Fruit fly (Drosophila melanogaster): ENCODE data around the gene Papst2.

The Papst2 gene

dm6 chr3L:17042297-17042921 lies at the start of gene Papst2, which contains the start of gene scaf6:
Gene Papst2, plus strand, starts transcription at chr3L:17042797.
Gene scaf6, minus strand, starts transcription at chr3L:17042574.
- peak; percentile 60 for TF ChIP-seq hkb (optimal IDR thresholded peaks at IDR 0.05)
- TF ChIP-seq hkb (GFP tag; IDR thresholded peaks at IDR 0.05) = no peak
- TF ChIP-seq Mes4 (GFP tag; optimal IDR thresholded peaks at IDR 0.05) = no peak
- 0 out of 2 replicates have a peak, but pooled peaks have one; percentile 25 for TF ChIP-seq unc-4 (GFP tag; IDR thresholded peaks at IDR 0.05; ENCODE audit: partially characterized antibody)
- no peak for TF ChIP-seq Sox102F (GFP tag; optimal IDR thresholded peaks at IDR 0.05)
- no peak for TF ChIP-seq D (optimal IDR thresholded peaks at IDR 0.05)
- TF ChIP-seq D (GFP tag; optimal IDR thresholded peaks at IDR 0.05) = no peak
- TF ChIP-seq Bgb (GFP tag; IDR thresholded peaks at IDR 0.05; ENCODE audit: partially characterized antibody) = peak; percentile 52; the same call in 1 of the 2 replicates
- TF ChIP-seq sens (GFP tag) = peak; percentile 74
- TF ChIP-seq Pdp1 (GFP tag; optimal IDR thresholded peaks at IDR 0.05) = peak; percentile 15 to 31
- TF ChIP-seq CG14710 (tag; optimal IDR thresholded peaks at IDR 0.05) = peak; percentile 84
- TF ChIP-seq dmrt11E (tag; optimal IDR thresholded peaks at IDR 0.05) = no peak
- TF ChIP-seq cg (GFP tag; optimal IDR thresholded peaks at IDR 0.05) = peak; percentile 66
- peak; percentile 94 to 97 for TF ChIP-seq insv (GFP tag; optimal IDR thresholded peaks at IDR 0.05)
- peak in 1 of 3 experiments; percentile 35 for TF ChIP-seq Stat92E (GFP tag; optimal IDR thresholded peaks at IDR 0.05)
- no peak for TF ChIP-seq CG10959 (GFP tag; IDR thresholded peaks at IDR 0.05)
- TF ChIP-seq pho (GFP tag; optimal IDR thresholded peaks at IDR 0.05) = peak; percentile 14
- TF ChIP-seq Oaz (GFP tag; IDR thresholded peaks at IDR 0.05) = no peak
- TF ChIP-seq Sin3A (optimal IDR thresholded peaks at IDR 0.05) = peak; percentile 93
- TF ChIP-seq CG12236 (GFP tag; optimal IDR thresholded peaks at IDR 0.05) = no peak
- TF ChIP-seq crp (GFP tag; optimal IDR thresholded peaks at IDR 0.05) = peak in 1 of 2 experiments; percentile 5
- 0 out of 3 replicates have a peak, but pooled peaks have one; percentile 22 for TF ChIP-seq vnd (GFP tag; IDR thresholded peaks at IDR 0.05; ENCODE audit: partially characterized antibody)
- TF ChIP-seq slbo (GFP tag; IDR thresholded peaks at IDR 0.05) = no peak
- TF ChIP-seq CG13424 (tag; optimal IDR thresholded peaks at IDR 0.05) = peak; percentile 16
- peak; percentile 40 for TF ChIP-seq CG2116 (GFP tag; optimal IDR thresholded peaks at IDR 0.05)
- TF ChIP-seq CG4424 (GFP tag; optimal IDR thresholded peaks at IDR 0.05) = peak; percentile 23
- peak; percentile 55 for TF ChIP-seq CG15514 (GFP tag; optimal IDR thresholded peaks at IDR 0.05)
- peak in 1 of 2 experiments; percentile 24 for TF ChIP-seq tll (GFP tag; optimal IDR thresholded peaks at IDR 0.05)
- no peak for TF ChIP-seq CG3163 (GFP tag; optimal IDR thresholded peaks at IDR 0.05)
- TF ChIP-seq MBD-R2 (GFP tag; IDR thresholded peaks at IDR 0.05) = peak; percentile 77
- TF ChIP-seq gsb (GFP tag; IDR thresholded peaks at IDR 0.05) = 0 out of 2 replicates have a peak, but pooled peaks have one; percentile 20
- peak; percentile 12 for TF ChIP-seq sug (tag; optimal IDR thresholded peaks at IDR 0.05)
- peak; percentile 65 for TF ChIP-seq Lhr (GFP tag; optimal IDR thresholded peaks at IDR 0.05)
- peak; percentile 38; the same call in 1 of the 2 replicates for TF ChIP-seq E2f2 (GFP tag; IDR thresholded peaks at IDR 0.05)
- peak; percentile 32 for TF ChIP-seq her (GFP tag; optimal IDR thresholded peaks at IDR 0.05)
- TF ChIP-seq CG10267 (tag; optimal IDR thresholded peaks at IDR 0.05) = peak; percentile 59
- TF ChIP-seq HmgZ (tag; optimal IDR thresholded peaks at IDR 0.05) = peak; percentile 33
- TF ChIP-seq org-1 (GFP tag; optimal IDR thresholded peaks at IDR 0.05) = no peak
- TF ChIP-seq Scr (GFP tag; IDR thresholded peaks at IDR 0.05; ENCODE audit: partially characterized antibody) = peak; percentile 58
- TF ChIP-seq CG3847 (GFP tag; IDR thresholded peaks at IDR 0.05) = peak; percentile 79
- TF ChIP-seq Atf6 (GFP tag; IDR thresholded peaks at IDR 0.05) = no peak
- TF ChIP-seq tgo (GFP tag; IDR thresholded peaks at IDR 0.05) = no peak
- TF ChIP-seq CG9932 (GFP tag; IDR thresholded peaks at IDR 0.05) = no peak
- TF ChIP-seq Opbp (GFP tag; IDR thresholded peaks at IDR 0.05; ENCODE audit: partially characterized antibody) = peak; percentile 53; the same call in 1 of the 3 replicates
- TF ChIP-seq D19A (tag; optimal IDR thresholded peaks at IDR 0.05) = no peak
- TF ChIP-seq Elba2 (GFP tag; optimal IDR thresholded peaks at IDR 0.05) = peak; percentile 95
- peak; percentile 53; the same call in 2 of the 4 replicates for TF ChIP-seq Dll (GFP tag; IDR thresholded peaks at IDR 0.05; ENCODE audit: partially characterized antibody)
- peak; percentile 35 for TF ChIP-seq CG17186 (GFP tag; optimal IDR thresholded peaks at IDR 0.05)
- TF ChIP-seq CG10979 (tag; optimal IDR thresholded peaks at IDR 0.05) = peak; percentile 19

All from whole organism, embryonic.